Fruit fly (Drosophila melanogaster): ENCODE results near the gene SAK.

The SAK gene

dm6 chr3L:21515823-21516715 lies at the start of gene SAK, which contains the start of gene Cdk12 (continued):
- TF ChIP-seq ato (GFP tag; IDR thresholded peaks at IDR 0.05; ENCODE audit: partially characterized antibody) (no peak), Nf-YB (GFP tag; optimal IDR thresholded peaks at IDR 0.05) (peak; percentile 69), Poxn (GFP tag; IDR thresholded peaks at IDR 0.05) (no peak; the same call in 1 of the 2 replicates), gro (GFP tag; optimal IDR thresholded peaks at IDR 0.05) (no peak), CG4820 (GFP tag; optimal IDR thresholded peaks at IDR 0.05) (peak; percentile 83), CG8089 (GFP tag; optimal IDR thresholded peaks at IDR 0.05) (peak; percentile 36), CkIIα-i1 (GFP tag; IDR thresholded peaks at IDR 0.05) (no peak), CG7357 (GFP tag; IDR thresholded peaks at IDR 0.05) (peak; percentile 97), CHES-1-like (GFP tag; optimal IDR thresholded peaks at IDR 0.05) (peak; percentile 28), NK7.1 (GFP tag; optimal IDR thresholded peaks at IDR 0.05) (peak; percentile 13), CG8290 (GFP tag; optimal IDR thresholded peaks at IDR 0.05) (peak; percentile 82), CG8290 (tag; optimal IDR thresholded peaks at IDR 0.05) (peak; percentile 58 to 62), CG30403 (GFP tag; optimal IDR thresholded peaks at IDR 0.05) (peak; percentile 92), nerfin-2 (GFP tag; IDR thresholded peaks at IDR 0.05; ENCODE audit: partially characterized antibody) (no peak), CG2712 (tag; optimal IDR thresholded peaks at IDR 0.05) (peak; percentile 89), CG9215 (GFP tag; IDR thresholded peaks at IDR 0.05) (peak; percentile 97), slbo (GFP tag; IDR thresholded peaks at IDR 0.05) (peak; percentile 92), CG12769 (tag; optimal IDR thresholded peaks at IDR 0.05) (peak; percentile 72), Mrtf (GFP tag; IDR thresholded peaks at IDR 0.05) (peak; percentile 81), CG11723 (GFP tag; optimal IDR thresholded peaks at IDR 0.05) (peak; percentile 74), unpg (GFP tag; optimal IDR thresholded peaks at IDR 0.05) (peak; percentile 81), Eip74EF (GFP tag; optimal IDR thresholded peaks at IDR 0.05) (peak in 1 of 2 experiments; percentile 66), Bteb2 (GFP tag; optimal IDR thresholded peaks at IDR 0.05) (no peak), caup (GFP tag; optimal IDR thresholded peaks at IDR 0.05; ENCODE audit: severe bottlenecking) (peak; percentile 88), D (optimal IDR thresholded peaks at IDR 0.05) (no peak), D (GFP tag; optimal IDR thresholded peaks at IDR 0.05) (peak; percentile 81), Dek (tag; optimal IDR thresholded peaks at IDR 0.05) (peak; percentile 86), CG10366 (GFP tag; IDR thresholded peaks at IDR 0.05) (peak; percentile 71; the same call in 1 of the 2 replicates), gcm (GFP tag; optimal IDR thresholded peaks at IDR 0.05) (peak; percentile 76), pita (GFP tag; optimal IDR thresholded peaks at IDR 0.05) (no peak), ind (GFP tag; optimal IDR thresholded peaks at IDR 0.05) (peak; percentile 86), crol (GFP tag; IDR thresholded peaks at IDR 0.05) (no peak), Camta (GFP tag; optimal IDR thresholded peaks at IDR 0.05) (peak; percentile 48), bsh (GFP tag; optimal IDR thresholded peaks at IDR 0.05) (peak; percentile 17 to 83), fd3F (GFP tag; optimal IDR thresholded peaks at IDR 0.05) (peak; percentile 85), onecut (GFP tag; IDR thresholded peaks at IDR 0.05) (0 out of 2 replicates have a peak, but pooled peaks have one; percentile 34), nmo (GFP tag; optimal IDR thresholded peaks at IDR 0.05) (peak; percentile 90), sima (GFP tag; optimal IDR thresholded peaks at IDR 0.05) (no peak), Asciz (GFP tag; optimal IDR thresholded peaks at IDR 0.05) (peak; percentile 70), CG12236 (GFP tag; optimal IDR thresholded peaks at IDR 0.05) (no peak), psq (GFP tag; optimal IDR thresholded peaks at IDR 0.05) (peak; percentile 63), CG13894 (tag; optimal IDR thresholded peaks at IDR 0.05) (peak; percentile 87), abd-A (tag; optimal IDR thresholded peaks at IDR 0.05) (peak; percentile 77), Tbp (GFP tag; optimal IDR thresholded peaks at IDR 0.05) (no peak), dysf (GFP tag; IDR thresholded peaks at IDR 0.05) (peak; percentile 86), ac (GFP tag; optimal IDR thresholded peaks at IDR 0.05) (peak; percentile 5), HLH54F (GFP tag; optimal IDR thresholded peaks at IDR 0.05) (peak; percentile 74), slp2 (GFP tag; optimal IDR thresholded peaks at IDR 0.05) (peak; percentile 46), vvl (GFP tag; IDR thresholded peaks at IDR 0.05) (peak; percentile 88)

Data from whole organism, embryonic.